Fruit fly (Drosophila melanogaster): ENCODE results near the gene acj6.

dm6 chrX:15305975-15306909 is 72.6 kb downstream of the acj6 start:
- TF ChIP-seq CG8159 (tag; optimal IDR thresholded peaks at IDR 0.05) = peak; percentile 0
- TF ChIP-seq CG10348 (GFP tag; IDR thresholded peaks at IDR 0.05) = no peak
- TF ChIP-seq CG9948 (tag; optimal IDR thresholded peaks at IDR 0.05) = no peak
- TF ChIP-seq Snoo (tag; optimal IDR thresholded peaks at IDR 0.05) = peak; percentile 21
- no peak for TF ChIP-seq CG12605 (GFP tag; IDR thresholded peaks at IDR 0.05)
- peak; percentile 14 for TF ChIP-seq Pif1A (GFP tag; optimal IDR thresholded peaks at IDR 0.05)
- TF ChIP-seq gl (tag; optimal IDR thresholded peaks at IDR 0.05) = no peak
- TF ChIP-seq EcR (GFP tag; optimal IDR thresholded peaks at IDR 0.05) = peak; percentile 60
